Worm (Caenorhabditis elegans) whole organism, young adult: ENCODE results near the gene C55A6.10.
A peak's percentile ranks its signal among the peaks of the same experiment; 100 is the strongest.

Source experiments
- B0035.1 ChIP-seq: sonication (generic microtip); optimal IDR thresholded peaks from 2 replicates; lab custom pipeline; 2016; ENCODE audit warnings: missing genetic modification characterization, mild to moderate bottlenecking, missing compliant biosample characterization, missing genotype, missing genetic modification reagents
- F10E7.11 ChIP-seq: sonication (generic microtip); optimal IDR thresholded peaks from 2 replicates; lab custom pipeline; 2017; ENCODE audit warnings: mild to moderate bottlenecking, missing genetic modification characterization, moderate library complexity, missing compliant biosample characterization
- F23B12.7 ChIP-seq: sonication (generic microtip); optimal IDR thresholded peaks from 2 replicates; lab custom pipeline; 2017; ENCODE audit warnings: missing genetic modification characterization, mild to moderate bottlenecking, missing compliant biosample characterization, antibody characterized with exemption, moderate library complexity; ENCODE audit not compliant: insufficient read depth
- F52B5.7 ChIP-seq: sonication (generic microtip); optimal IDR thresholded peaks from 2 replicates; lab custom pipeline; 2016; ENCODE audit warnings: mild to moderate bottlenecking, missing genetic modification characterization, missing compliant biosample characterization
- F55B11.4 ChIP-seq: sonication (generic microtip); optimal IDR thresholded peaks from 2 replicates; lab custom pipeline; 2016; ENCODE audit warnings: missing compliant biosample characterization, missing genetic modification characterization, borderline replicate concordance; ENCODE audit not compliant: insufficient read depth
- F57C9.4 ChIP-seq: sonication (generic microtip); optimal IDR thresholded peaks from 2 replicates; lab custom pipeline; 2017; ENCODE audit warnings: mild to moderate bottlenecking, missing genetic modification characterization, missing compliant biosample characterization
- K11D2.4 ChIP-seq: fragments of 200-800 bp; sonication (Bioruptor generic); IDR thresholded peaks from 2 replicates; pipeline ENCODE4 v1.3.6; 2022; ENCODE audit warnings: missing genetic modification reagents, missing genetic modification characterization, missing compliant biosample characterization
- Y79H2A.3 ChIP-seq: fragments of 200-800 bp; sonication (Bioruptor generic); conservative IDR thresholded peaks from 2 replicates; pipeline ENCODE4 v1.3.6; 2022; ENCODE audit warnings: missing genetic modification reagents, missing genetic modification characterization, missing compliant biosample characterization
- akir-1 ChIP-seq: fragments of 200-800 bp; sonication (Bioruptor generic); optimal IDR thresholded peaks from 2 replicates; lab custom pipeline; 2018; ENCODE audit warnings: mild to moderate bottlenecking, missing genetic modification characterization, moderate library complexity, missing compliant biosample characterization
- attf-6 ChIP-seq: fragments of 200-800 bp; sonication (Bioruptor generic); IDR thresholded peaks from 2 replicates; pipeline ENCODE4 v1.3.6; 2022; ENCODE audit warnings: missing genetic modification reagents, missing genetic modification characterization, missing compliant biosample characterization
- cebp-1 ChIP-seq, 2 experiments: fragments of 200-800 bp in 1 of 2; sonication (Bioruptor generic) in 1 of 2; sonication (generic microtip) in 1 of 2; IDR thresholded peaks in 1 of 2; optimal IDR thresholded peaks in 1 of 2; 2 replicates each; pipeline versions ENCODE4 v1.3.6 to Lab custom; 2017 to 2022; ENCODE audit warnings: missing compliant biosample characterization in 2 of 2, missing genetic modification characterization in 2 of 2, mild to moderate bottlenecking in 1 of 2, missing genetic modification reagents in 1 of 2, moderate library complexity in 1 of 2
- cebp-2 ChIP-seq: fragments of 200-800 bp; sonication (Bioruptor generic); IDR thresholded peaks from 2 replicates; pipeline ENCODE4 v1.3.6; 2022; ENCODE audit warnings: missing genetic modification characterization, missing compliant biosample characterization
- ceh-58 ChIP-seq: fragments of 200-800 bp; sonication (Bioruptor generic); IDR thresholded peaks from 2 replicates; pipeline ENCODE4 v1.3.6; 2022; ENCODE audit warnings: missing genetic modification characterization, missing compliant biosample characterization
- ceh-91 ChIP-seq: fragments of 200-800 bp; sonication (Bioruptor generic); IDR thresholded peaks from 2 replicates; pipeline ENCODE4 v1.3.6; 2022; ENCODE audit warnings: missing genetic modification reagents, missing genetic modification characterization, missing compliant biosample characterization
- efl-1 ChIP-seq: fragments of 150-350 bp; optimal IDR thresholded peaks from 2 replicates; lab custom pipeline; 2014; ENCODE audit warnings: missing biosample characterization, missing genetic modification reagents, missing genetic modification characterization
- egl-18 ChIP-seq: fragments of 200-800 bp; sonication (Bioruptor generic); IDR thresholded peaks from 2 replicates; pipeline ENCODE4 v1.3.6; 2022; ENCODE audit warnings: missing genetic modification reagents, missing genetic modification characterization, missing compliant biosample characterization
- egrh-3 ChIP-seq: fragments of 200-800 bp; sonication (Bioruptor generic); IDR thresholded peaks from 2 replicates; pipeline ENCODE4 v1.3.6; 2022; ENCODE audit warnings: missing genetic modification reagents, missing genetic modification characterization, missing compliant biosample characterization
- fkh-3 ChIP-seq: sonication (generic microtip); optimal IDR thresholded peaks from 2 replicates; lab custom pipeline; 2016; ENCODE audit warnings: mild to moderate bottlenecking, missing genetic modification characterization, missing compliant biosample characterization
- gei-17 ChIP-seq: fragments of 200-800 bp; sonication (Bioruptor generic); optimal IDR thresholded peaks from 2 replicates; lab custom pipeline; 2018; ENCODE audit warnings: mild to moderate bottlenecking, missing genetic modification characterization, missing compliant biosample characterization
- hlh-12 ChIP-seq: sonication (generic microtip); optimal IDR thresholded peaks from 2 replicates; lab custom pipeline; 2016; ENCODE audit warnings: missing genetic modification characterization, missing compliant biosample characterization
- hmg-1.2 ChIP-seq: fragments of 200-800 bp; sonication (Bioruptor generic); IDR thresholded peaks from 2 replicates; pipeline ENCODE4 v1.3.6; 2022; ENCODE audit warnings: missing genetic modification reagents, missing genetic modification characterization, missing compliant biosample characterization
- hmg-20 ChIP-seq: fragments of 200-800 bp; sonication (Bioruptor generic); IDR thresholded peaks from 2 replicates; pipeline ENCODE4 v1.3.6; 2022; ENCODE audit warnings: missing genetic modification reagents, missing genetic modification characterization, missing compliant biosample characterization
- let-607 ChIP-seq, 2 experiments: fragments of 200-800 bp in 1 of 2; sonication (Bioruptor generic) in 1 of 2; sonication (generic microtip) in 1 of 2; optimal IDR thresholded peaks; 2 replicates each; lab custom pipeline; 2016 to 2018; ENCODE audit warnings: mild to moderate bottlenecking in 2 of 2, missing compliant biosample characterization in 2 of 2, missing genetic modification characterization in 2 of 2, moderate library complexity in 2 of 2, missing genotype in 1 of 2
- lin-40 ChIP-seq: sonication (generic microtip); optimal IDR thresholded peaks from 2 replicates; lab custom pipeline; 2016; ENCODE audit warnings: missing genetic modification characterization, mild to moderate bottlenecking, missing compliant biosample characterization, missing genotype, missing genetic modification reagents
- lin-54 ChIP-seq: fragments of 200-800 bp; sonication (Bioruptor generic); optimal IDR thresholded peaks from 2 replicates; lab custom pipeline; 2018; ENCODE audit warnings: mild to moderate bottlenecking, missing genetic modification characterization, missing compliant biosample characterization
- madf-3 ChIP-seq: fragments of 200-800 bp; sonication (Bioruptor generic); IDR thresholded peaks from 2 replicates; pipeline ENCODE4 v1.3.6; 2022; ENCODE audit warnings: missing genetic modification reagents, missing genetic modification characterization, missing compliant biosample characterization
- nfyb-1 ChIP-seq: fragments of 200-800 bp; sonication (Bioruptor generic); IDR thresholded peaks from 2 replicates; pipeline ENCODE4 v1.3.6; 2022; ENCODE audit warnings: missing genetic modification reagents, missing genetic modification characterization, missing compliant biosample characterization
- nhr-120 ChIP-seq: fragments of 200-800 bp; sonication (Bioruptor generic); IDR thresholded peaks from 2 replicates; pipeline ENCODE4 v1.3.6; 2022; ENCODE audit warnings: missing genetic modification characterization, missing compliant biosample characterization
- pbrm-1 ChIP-seq: fragments of 200-800 bp; sonication (Bioruptor generic); IDR thresholded peaks from 2 replicates; pipeline ENCODE4 v1.3.6; 2022; ENCODE audit warnings: missing genetic modification reagents, missing genetic modification characterization, missing compliant biosample characterization
- sdz-38 ChIP-seq: sonication (generic microtip); optimal IDR thresholded peaks from 2 replicates; lab custom pipeline; 2016; ENCODE audit warnings: missing genotype, missing genetic modification characterization, missing compliant biosample characterization
- sea-2 ChIP-seq: fragments of 200-800 bp; sonication (Bioruptor generic); IDR thresholded peaks from 2 replicates; pipeline ENCODE4 v1.3.6; 2022; ENCODE audit warnings: missing genetic modification characterization, missing compliant biosample characterization
- snpc-1.1 ChIP-seq: sonication (generic microtip); optimal IDR thresholded peaks from 2 replicates; lab custom pipeline; 2017; ENCODE audit warnings: missing genetic modification characterization, mild to moderate bottlenecking, missing compliant biosample characterization, antibody characterized with exemption, moderate library complexity, missing genotype, missing genetic modification reagents; ENCODE audit not compliant: insufficient read depth
- snpc-3.4 ChIP-seq: sonication (generic microtip); optimal IDR thresholded peaks from 2 replicates; lab custom pipeline; 2017; ENCODE audit warnings: missing genetic modification characterization, mild to moderate bottlenecking, missing compliant biosample characterization, antibody characterized with exemption, moderate library complexity, missing genotype, missing genetic modification reagents
- snpc-4 ChIP-seq, 5 experiments: fragments of 150-350 bp in 1 of 5; sonication (generic microtip) in 4 of 5; optimal IDR thresholded peaks; 2 replicates each; lab custom pipeline; 2014 to 2018; ENCODE audit warnings: missing genetic modification characterization in 5 of 5, missing biosample characterization in 3 of 5, antibody characterized with exemption in 2 of 5, mild to moderate bottlenecking in 2 of 5, missing compliant biosample characterization in 2 of 5, missing genotype in 2 of 5, moderate library complexity in 2 of 5, missing genetic modification reagents in 1 of 5
- ztf-26 ChIP-seq: sonication (generic microtip); optimal IDR thresholded peaks from 2 replicates; lab custom pipeline; 2017; ENCODE audit warnings: missing genetic modification characterization, missing compliant biosample characterization

C55A6.10 gene

DNA sequence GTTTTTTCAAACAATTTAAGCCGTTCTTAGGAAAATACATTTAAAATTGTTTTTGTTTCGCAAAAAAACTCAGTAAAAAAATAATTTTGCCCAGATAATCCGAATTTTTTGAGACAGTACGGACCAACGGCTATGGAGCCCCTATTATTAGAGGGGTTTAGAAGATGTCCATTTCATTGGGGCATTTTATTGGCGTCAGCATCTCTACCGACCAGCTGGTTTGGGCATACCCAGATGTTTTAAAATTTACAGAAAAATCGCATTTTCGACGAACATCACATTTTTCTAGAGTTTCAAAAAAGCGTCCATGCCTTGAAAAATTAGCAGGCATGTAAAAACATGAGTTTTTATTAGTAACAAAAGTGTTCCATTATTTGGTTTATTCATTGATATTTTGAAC is 36.1 kb downstream of the C55A6.10 start (continued):
- TF ChIP-seq Y79H2A.3: no peak
- no peak for TF ChIP-seq ceh-58
- TF ChIP-seq snpc-1.1: no peak
- TF ChIP-seq let-607 (tag; optimal IDR thresholded peaks at IDR 0.05; lab: Kevin White, UChicago): peak in 1 of 2 experiments; percentile 20
- TF ChIP-seq gei-17 (GFP tag; lab: Kevin White, UChicago): peak; percentile 3
- TF ChIP-seq hmg-20: no peak
- no peak for TF ChIP-seq hlh-12 (tag; lab: Kevin White, UChicago)
- peak; percentile 37; the same call in 1 of the 2 replicates for TF ChIP-seq cebp-1 (GFP tag; IDR thresholded peaks at IDR 0.05; lab: Robert Waterston, UW)
- TF ChIP-seq cebp-1 (tag; optimal IDR thresholded peaks at IDR 0.05; lab: Kevin White, UChicago): peak; percentile 68
- no peak; the same call in 1 of the 2 replicates for TF ChIP-seq nfyb-1 (GFP tag; lab: Robert Waterston, UW)
- TF ChIP-seq egrh-3 (GFP tag; lab: Robert Waterston, UW): no peak
- no peak for TF ChIP-seq ceh-91 (GFP tag; lab: Robert Waterston, UW)
- no peak for TF ChIP-seq F55B11.4
- peak; percentile 43; the same call in 1 of the 2 replicates for TF ChIP-seq K11D2.4 (GFP tag; lab: Robert Waterston, UW)
- no peak for TF ChIP-seq akir-1 (GFP tag; lab: Kevin White, UChicago)
- 0 out of 2 replicates have a peak, but pooled peaks have one; percentile 38 for TF ChIP-seq madf-3 (GFP tag; lab: Robert Waterston, UW)
- no peak for TF ChIP-seq efl-1
- TF ChIP-seq ztf-26: no peak
- no peak for TF ChIP-seq egl-18 (GFP tag; lab: Robert Waterston, UW)
- TF ChIP-seq sea-2 (GFP tag; lab: Robert Waterston, UW): no peak
- no peak for TF ChIP-seq sdz-38 (tag; lab: Kevin White, UChicago)

DNA sequence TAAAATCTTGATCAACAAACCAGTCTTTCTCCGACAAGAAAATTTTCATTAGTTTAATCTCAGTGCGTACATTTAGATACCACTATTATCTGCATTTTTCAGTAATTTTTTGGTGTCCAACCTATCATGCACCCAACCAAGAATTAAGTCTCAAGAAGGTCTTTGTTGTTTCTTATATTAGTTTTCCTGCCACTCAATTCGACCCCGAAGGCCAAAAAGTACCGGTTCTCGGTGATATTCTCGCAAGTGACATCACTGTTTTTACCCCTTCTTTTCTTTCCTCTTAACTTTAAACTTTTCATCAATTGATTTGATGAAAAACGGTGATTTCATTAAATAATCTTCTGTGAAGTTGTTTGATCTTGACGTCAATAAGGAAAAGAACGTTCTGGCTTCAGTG is 38.4 kb downstream of the C55A6.10 start, which contains the start of gene F38B7.2:
Gene F38B7.2, plus strand, starts transcription at position 400 of the 400 bp plus-strand sequence.
- TF ChIP-seq snpc-1.1 (no peak), fkh-3 (tag; lab: Kevin White, UChicago) (no peak), snpc-3.4 (tag; lab: Kevin White, UChicago) (no peak), ceh-58 (no peak), F10E7.11 (tag; lab: Kevin White, UChicago) (no peak), attf-6 (GFP tag; lab: Robert Waterston, UW) (no peak), snpc-4 (GFP tag; optimal IDR thresholded peaks at IDR 0.05; lab: Kevin White, UChicago) (no peak), snpc-4 (tag; optimal IDR thresholded peaks at IDR 0.05; lab: Kevin White, UChicago) (no peak), pbrm-1 (GFP tag; lab: Robert Waterston, UW) (0 out of 2 replicates have a peak, but pooled peaks have one; percentile 15), F57C9.4 (no peak)

DNA sequence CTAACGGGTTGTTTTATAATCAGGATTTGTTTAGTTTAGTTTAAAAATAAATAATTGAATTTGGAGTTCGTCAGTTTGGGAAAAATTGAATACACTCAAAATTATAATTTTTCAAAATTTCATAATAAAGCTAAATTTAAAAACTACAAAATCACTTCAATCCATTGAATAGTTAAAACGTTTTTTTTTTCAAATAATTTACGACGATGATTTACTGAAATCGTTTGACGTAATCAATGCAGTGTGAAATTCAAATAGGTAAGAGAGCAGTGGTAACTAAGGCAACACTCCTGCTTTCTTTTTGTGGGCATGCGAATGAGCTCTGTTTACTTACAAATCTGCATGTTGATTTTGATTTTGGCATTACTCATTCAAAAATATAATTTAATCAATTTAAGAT is 40.1 kb downstream of the C55A6.10 start, which contains the start of gene F38B7.10:
Gene F38B7.10, plus strand, starts transcription at position 301 of the 400 bp plus-strand sequence.
- TF ChIP-seq gei-17 (GFP tag; lab: Kevin White, UChicago) (no peak), F55B11.4 (no peak), nfyb-1 (GFP tag; lab: Robert Waterston, UW) (no peak), nhr-120 (GFP tag; lab: Robert Waterston, UW) (no peak), F52B5.7 (tag; lab: Kevin White, UChicago) (no peak), lin-54 (no peak), lin-40 (no peak), F57C9.4 (no peak), hmg-1.2 (GFP tag; lab: Robert Waterston, UW) (no peak), akir-1 (GFP tag; lab: Kevin White, UChicago) (no peak)

ce11 chrV:11546795-11547194 is 41.6 kb downstream of the C55A6.10 start, which contains the start of gene F38B7.11:
Gene F38B7.11, plus strand, starts transcription at chrV:11547095.
- TF ChIP-seq B0035.1 (tag; lab: Kevin White, UChicago) (no peak), F23B12.7 (tag; lab: Kevin White, UChicago) (no peak), cebp-2 (GFP tag; lab: Robert Waterston, UW) (no peak)
- TF ChIP-seq, all 124 proteins: peak for 0
